Worm (Caenorhabditis elegans) whole organism, L3 larva: ENCODE data around the gene ndg-4.
A peak's percentile ranks its signal among the peaks of the same experiment; 100 is the strongest.

Experiments
- R02D3.7 ChIP-seq: fragments of 150-350 bp; optimal IDR thresholded peaks from 2 replicates; lab custom pipeline; 2014; ENCODE audit warnings: missing biosample characterization, missing genetic modification characterization
- aly-2 ChIP-seq: fragments of 150-350 bp; optimal IDR thresholded peaks from 2 replicates; lab custom pipeline; 2014; ENCODE audit warnings: missing biosample characterization, missing genetic modification characterization
- ama-1 ChIP-seq: fragments of 150-350 bp; optimal IDR thresholded peaks from 2 replicates; lab custom pipeline; 2018
- ceh-16 ChIP-seq: sonication (generic microtip); optimal IDR thresholded peaks from 2 replicates; lab custom pipeline; 2017; ENCODE audit warnings: missing biosample characterization, missing genetic modification characterization
- ceh-28 ChIP-seq: fragments of 150-350 bp; optimal IDR thresholded peaks from 2 replicates; lab custom pipeline; 2014; ENCODE audit warnings: missing biosample characterization, missing genetic modification reagents, missing genetic modification characterization
- daf-12 ChIP-seq: fragments of 150-350 bp; optimal IDR thresholded peaks from 2 replicates; lab custom pipeline; 2014; ENCODE audit warnings: missing biosample characterization, missing genetic modification reagents, missing genetic modification characterization
- egl-27 ChIP-seq: sonication (generic microtip); optimal IDR thresholded peaks from 4 replicates; lab custom pipeline; 2017; ENCODE audit warnings: missing biosample characterization, missing genetic modification reagents, missing genetic modification characterization
- egl-5 ChIP-seq: fragments of 150-350 bp; optimal IDR thresholded peaks from 2 replicates; lab custom pipeline; 2017; ENCODE audit warnings: missing biosample characterization, missing genetic modification reagents, missing genetic modification characterization, inconsistent platforms
- elt-1 ChIP-seq: fragments of 150-350 bp; optimal IDR thresholded peaks from 2 replicates; lab custom pipeline; 2014; ENCODE audit warnings: missing biosample characterization, missing genetic modification characterization
- elt-2 ChIP-seq: sonication (generic microtip); optimal IDR thresholded peaks from 2 replicates; lab custom pipeline; 2016; ENCODE audit warnings: missing genetic modification reagents, mild to moderate bottlenecking, missing genetic modification characterization, missing compliant biosample characterization
- elt-3 ChIP-seq, 3 experiments: fragments of 150-350 bp in 1 of 3; sonication (generic microtip) in 2 of 3; optimal IDR thresholded peaks; 2 replicates in 2 of 3; 4 replicates in 1 of 3; lab custom pipeline; 2014 to 2017; ENCODE audit warnings: missing biosample characterization in 3 of 3, missing genetic modification characterization in 3 of 3
- eor-1 ChIP-seq, 2 experiments: fragments of 150-350 bp; optimal IDR thresholded peaks; 2 replicates each; lab custom pipeline; 2014 to 2018; ENCODE audit warnings: missing biosample characterization in 2 of 2, missing genetic modification characterization in 2 of 2
- fkh-10 ChIP-seq: sonication (generic microtip); optimal IDR thresholded peaks from 2 replicates; lab custom pipeline; 2017; ENCODE audit warnings: missing biosample characterization, missing genetic modification reagents, missing genetic modification characterization
- fkh-2 ChIP-seq: fragments of 150-350 bp; optimal IDR thresholded peaks from 2 replicates; lab custom pipeline; 2014; ENCODE audit warnings: missing biosample characterization, missing genetic modification reagents, missing genetic modification characterization
- fos-1 ChIP-seq: fragments of 150-350 bp; optimal IDR thresholded peaks from 2 replicates; lab custom pipeline; 2014; ENCODE audit warnings: missing biosample characterization, missing genetic modification characterization
- jun-1 ChIP-seq: fragments of 150-350 bp; optimal IDR thresholded peaks from 2 replicates; lab custom pipeline; 2014; ENCODE audit warnings: missing biosample characterization, missing genetic modification reagents, missing genetic modification characterization
- lin-15B ChIP-seq: fragments of 150-350 bp; optimal IDR thresholded peaks from 2 replicates; lab custom pipeline; 2014; ENCODE audit warnings: missing biosample characterization, missing genetic modification characterization
- lin-39 ChIP-seq: fragments of 150-350 bp; optimal IDR thresholded peaks from 2 replicates; lab custom pipeline; 2018; ENCODE audit warnings: missing biosample characterization, missing genetic modification reagents, missing genetic modification characterization
- lsy-12 ChIP-seq: sonication (generic microtip); optimal IDR thresholded peaks from 2 replicates; lab custom pipeline; 2016; ENCODE audit warnings: mild to moderate bottlenecking, missing genetic modification characterization, missing compliant biosample characterization
- mdl-1 ChIP-seq: fragments of 150-350 bp; optimal IDR thresholded peaks from 2 replicates; lab custom pipeline; 2014; ENCODE audit warnings: missing biosample characterization, missing genetic modification characterization
- mml-1 ChIP-seq: fragments of 150-350 bp; sonication (generic microtip); optimal IDR thresholded peaks from 3 replicates; lab custom pipeline; 2014; ENCODE audit warnings: missing biosample characterization, missing genetic modification characterization
- nfya-1 ChIP-seq: sonication (generic microtip); optimal IDR thresholded peaks from 2 replicates; lab custom pipeline; 2017; ENCODE audit warnings: missing genetic modification characterization, mild to moderate bottlenecking, missing compliant biosample characterization, antibody characterized with exemption, moderate library complexity; ENCODE audit not compliant: insufficient read depth
- nhr-12 ChIP-seq: fragments of 150-350 bp; optimal IDR thresholded peaks from 2 replicates; lab custom pipeline; 2014; ENCODE audit warnings: missing biosample characterization, missing genetic modification characterization
- nhr-23 ChIP-seq: fragments of 150-350 bp; optimal IDR thresholded peaks from 2 replicates; lab custom pipeline; 2014; ENCODE audit warnings: missing biosample characterization, missing genetic modification reagents, missing genetic modification characterization
- nhr-237 ChIP-seq: fragments of 150-350 bp; optimal IDR thresholded peaks from 2 replicates; lab custom pipeline; 2014; ENCODE audit warnings: missing biosample characterization, missing genetic modification characterization
- nhr-25 ChIP-seq: sonication (generic microtip); optimal IDR thresholded peaks from 2 replicates; lab custom pipeline; 2017; ENCODE audit warnings: missing biosample characterization, missing genetic modification characterization
- nhr-43 ChIP-seq: sonication (generic microtip); optimal IDR thresholded peaks from 2 replicates; lab custom pipeline; 2016; ENCODE audit warnings: mild to moderate bottlenecking, missing genetic modification characterization, missing compliant biosample characterization; ENCODE audit not compliant: poor library complexity, severe bottlenecking
- nhr-76 ChIP-seq: fragments of 150-350 bp; sonication (generic microtip); optimal IDR thresholded peaks from 5 replicates; lab custom pipeline; 2014; ENCODE audit warnings: missing biosample characterization, missing genetic modification characterization
- pha-4 ChIP-seq: fragments of 150-350 bp; optimal IDR thresholded peaks from 2 replicates; lab custom pipeline; 2014; ENCODE audit warnings: missing biosample characterization, missing genetic modification reagents, missing genetic modification characterization
- pqm-1 ChIP-seq: fragments of 150-350 bp; optimal IDR thresholded peaks from 2 replicates; lab custom pipeline; 2017; ENCODE audit warnings: missing biosample characterization, missing genetic modification characterization, inconsistent platforms
- skn-1 ChIP-seq: fragments of 150-350 bp; optimal IDR thresholded peaks from 2 replicates; lab custom pipeline; 2014; ENCODE audit warnings: missing biosample characterization, missing genetic modification characterization
- snpc-4 ChIP-seq: fragments of 150-350 bp; optimal IDR thresholded peaks from 2 replicates; lab custom pipeline; 2014; ENCODE audit warnings: missing biosample characterization, missing genetic modification characterization
- unc-62 ChIP-seq: fragments of 150-350 bp; sonication (generic microtip); optimal IDR thresholded peaks from 4 replicates; lab custom pipeline; 2014; ENCODE audit warnings: missing biosample characterization, missing genetic modification reagents, missing genetic modification characterization
- zag-1 ChIP-seq: fragments of 150-350 bp; optimal IDR thresholded peaks from 2 replicates; lab custom pipeline; 2014; ENCODE audit warnings: missing biosample characterization, missing genetic modification characterization
- ztf-4 ChIP-seq: fragments of 150-350 bp; optimal IDR thresholded peaks from 2 replicates; lab custom pipeline; 2014; ENCODE audit warnings: missing biosample characterization, missing genetic modification characterization

The ndg-4 gene

DNA sequence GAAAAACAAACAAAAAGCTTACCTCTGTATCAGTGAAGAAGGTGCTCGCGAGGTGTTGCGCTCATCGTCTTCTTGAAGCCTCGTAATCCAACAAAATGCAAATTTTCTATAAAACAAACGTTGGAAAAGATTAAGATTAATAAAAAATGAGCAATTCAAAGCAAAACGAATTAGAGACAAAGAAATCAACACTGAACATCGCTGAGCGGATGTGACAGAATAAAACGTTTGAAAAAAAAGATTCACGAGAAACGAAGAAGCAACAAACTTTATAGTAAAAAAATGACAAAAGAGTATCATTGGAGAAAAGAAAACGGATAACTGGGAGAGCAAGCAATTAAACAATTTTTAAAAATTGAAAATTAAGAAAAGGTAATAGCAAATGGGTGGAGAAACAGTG is 31.8 kb upstream of the ndg-4 start, which contains the start of the genes C07G2.5 and atf-7:
Gene C07G2.5, minus strand, starts transcription at position 101 of the 400 bp plus-strand sequence.
Gene atf-7, minus strand, starts transcription at position 108 of the 400 bp plus-strand sequence.
- TF ChIP-seq unc-62 (GFP tag; lab: Kevin White, UChicago) (no peak), ceh-28 (no peak), aly-2 (tag; lab: Kevin White, UChicago) (no peak), elt-3 (tag; optimal IDR thresholded peaks at IDR 0.05; lab: Kevin White, UChicago) (no peak), snpc-4 (tag; lab: Kevin White, UChicago) (no peak), mml-1 (tag; lab: Kevin White, UChicago) (no peak)

DNA sequence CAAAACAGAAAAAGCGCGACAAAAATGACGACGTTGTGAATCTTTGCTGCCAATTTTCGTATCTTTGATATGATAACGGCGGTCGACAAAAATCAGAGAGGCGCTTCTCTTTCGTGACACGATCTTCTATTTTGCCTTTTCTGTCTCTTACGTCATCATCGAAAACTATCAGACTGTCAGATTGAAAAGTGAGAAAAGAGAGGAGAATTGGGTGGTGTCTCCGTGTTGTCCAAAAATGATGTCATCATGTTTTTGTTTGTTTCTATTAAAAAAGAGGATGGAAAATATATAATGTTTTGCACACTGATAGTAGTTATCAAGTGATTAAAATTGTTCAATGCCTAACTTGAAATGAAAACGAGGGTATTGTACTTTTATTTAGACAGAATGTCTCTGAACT is 28.9 kb upstream of the ndg-4 start:
- TF ChIP-seq mdl-1 (no peak), unc-62 (GFP tag; lab: Kevin White, UChicago) (no peak), nhr-43 (peak; percentile 44), nhr-12 (no peak), egl-27 (no peak), fkh-2 (tag; lab: Kevin White, UChicago) (no peak), zag-1 (no peak), nhr-25 (peak; percentile 19), snpc-4 (tag; lab: Kevin White, UChicago) (no peak), elt-3 (tag; optimal IDR thresholded peaks at IDR 0.05; lab: Kevin White, UChicago) (peak; percentile 6 to 53 (median 38)), ztf-4 (tag; lab: Kevin White, UChicago) (no peak), nhr-23 (tag; lab: Kevin White, UChicago) (peak; percentile 58), ama-1 (lab: Kevin White, UChicago) (no peak), fkh-10 (GFP tag; lab: Kevin White, UChicago) (no peak), elt-2 (peak; percentile 91), eor-1 (tag; optimal IDR thresholded peaks at IDR 0.05; lab: Kevin White, UChicago) (no peak), lin-15B (no peak), pha-4 (tag; lab: Kevin White, UChicago) (peak; percentile 4), lsy-12 (tag; lab: Kevin White, UChicago) (peak; percentile 15), egl-5 (tag; lab: Kevin White, UChicago) (no peak), pqm-1 (tag; lab: Kevin White, UChicago) (peak; percentile 81), nfya-1 (no peak), daf-12 (tag; lab: Kevin White, UChicago) (no peak), jun-1 (tag; lab: Kevin White, UChicago) (peak; percentile 52)

DNA sequence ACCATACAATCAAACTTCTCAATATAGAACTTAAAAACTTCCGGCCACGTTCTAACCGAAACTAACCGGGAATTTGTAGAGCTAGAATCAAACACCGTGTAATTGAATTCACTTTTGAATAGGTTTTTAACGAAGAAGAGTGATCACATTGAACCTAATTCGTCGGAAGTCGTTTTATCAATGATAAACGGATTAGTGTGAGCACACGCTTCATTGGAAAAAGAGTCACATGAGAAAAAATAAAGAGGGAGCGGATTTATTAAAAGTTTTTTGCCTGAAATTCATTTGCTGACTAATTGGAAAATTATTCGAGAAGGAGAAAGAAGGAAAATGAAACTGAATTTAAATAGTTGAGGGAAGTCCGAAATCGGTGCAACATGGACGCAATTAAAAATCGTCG is 28.5 kb upstream of the ndg-4 start:
- no peak for TF ChIP-seq mdl-1
- TF ChIP-seq nfya-1: peak; percentile 18

DNA sequence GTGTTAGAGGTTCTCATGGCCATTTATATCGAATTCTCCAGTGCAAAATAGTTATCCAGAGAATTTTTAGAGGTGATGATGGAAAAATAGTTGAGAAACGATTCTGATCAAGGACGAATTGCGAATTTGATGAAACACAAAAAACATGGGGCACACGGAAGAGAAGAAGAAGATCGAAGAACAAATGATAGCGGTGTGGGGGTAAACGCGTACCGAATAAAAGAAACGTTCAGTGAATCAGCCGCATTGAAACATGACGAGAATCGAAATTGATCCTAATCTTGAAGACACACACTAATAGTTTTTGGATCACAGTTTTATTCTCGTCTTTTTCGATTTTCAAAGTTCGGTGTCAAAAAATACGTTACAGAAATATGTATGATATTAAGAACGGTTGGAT is 28.1 kb upstream of the ndg-4 start:
- TF ChIP-seq ceh-16 (tag; lab: Kevin White, UChicago) (no peak), unc-62 (GFP tag; lab: Kevin White, UChicago) (no peak), nhr-25 (peak; percentile 68), nhr-23 (tag; lab: Kevin White, UChicago) (peak; percentile 68), ztf-4 (tag; lab: Kevin White, UChicago) (no peak), ama-1 (lab: Kevin White, UChicago) (no peak), lin-15B (no peak), skn-1 (tag; lab: Kevin White, UChicago) (no peak), elt-1 (tag; lab: Kevin White, UChicago) (peak; percentile 77), nhr-76 (tag; lab: Kevin White, UChicago) (no peak), nhr-237 (no peak), snpc-4 (tag; lab: Kevin White, UChicago) (no peak), lsy-12 (tag; lab: Kevin White, UChicago) (no peak), lin-39 (tag; lab: Kevin White, UChicago) (no peak), mdl-1 (no peak), fos-1 (tag; lab: Kevin White, UChicago) (no peak), eor-1 (tag; optimal IDR thresholded peaks at IDR 0.05; lab: Kevin White, UChicago) (no peak), nhr-43 (peak; percentile 46), R02D3.7 (tag; lab: Kevin White, UChicago) (no peak)

DNA sequence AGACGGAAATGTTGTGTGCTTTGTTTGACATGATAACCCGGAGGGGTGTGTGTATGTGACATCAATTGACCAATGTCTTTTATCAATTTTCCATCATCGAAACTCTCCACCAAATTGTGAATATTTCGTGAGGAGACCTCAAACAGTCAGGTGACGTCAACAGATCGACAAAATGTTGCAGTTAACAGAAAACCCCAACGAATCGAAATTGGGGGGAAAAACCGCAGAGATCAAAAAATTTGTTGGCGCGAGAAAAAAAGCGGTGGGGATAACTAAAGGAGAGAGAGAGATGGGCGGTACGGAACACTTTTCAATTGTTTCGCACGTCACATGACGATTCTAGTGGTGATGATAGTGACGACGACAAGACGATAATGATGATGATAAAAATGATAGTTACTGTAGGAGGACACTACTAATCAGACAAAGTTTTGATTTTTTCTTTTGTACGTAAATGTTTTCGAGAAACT is 27.4 kb upstream of the ndg-4 start:
- TF ChIP-seq pqm-1 (tag; lab: Kevin White, UChicago) (peak; percentile 69), elt-1 (tag; lab: Kevin White, UChicago) (no peak), nfya-1 (peak; percentile 37), nhr-25 (peak; percentile 74), elt-2 (peak; percentile 78), elt-3 (tag; optimal IDR thresholded peaks at IDR 0.05; lab: Kevin White, UChicago) (peak; percentile 42 to 91 (median 89)), daf-12 (tag; lab: Kevin White, UChicago) (no peak), jun-1 (tag; lab: Kevin White, UChicago) (peak; percentile 83), lsy-12 (tag; lab: Kevin White, UChicago) (peak; percentile 54), mdl-1 (peak; percentile 16), nhr-43 (peak; percentile 79), lin-39 (tag; lab: Kevin White, UChicago) (no peak), lin-15B (peak; percentile 9), pha-4 (tag; lab: Kevin White, UChicago) (peak; percentile 50), ceh-28 (peak; percentile 58), nhr-12 (no peak), nhr-23 (tag; lab: Kevin White, UChicago) (peak; percentile 83)
- TF ChIP-seq, all 47 proteins: peak for 13
